Worm (Caenorhabditis elegans) whole organism, L1 larva: Measurements from ENCODE around the gene C35A11.2.

Experiments used
- dpl-1 ChIP-seq, 3 experiments: fragments of 150-350 bp in 2 of 3; sonication (generic microtip) in 1 of 3; optimal IDR thresholded peaks; 2 replicates each; lab custom pipeline; 2014 to 2017; ENCODE audit warnings: missing biosample characterization in 3 of 3, missing genetic modification characterization in 3 of 3, missing genetic modification reagents in 3 of 3
- mep-1 ChIP-seq: fragments of 150-350 bp; optimal IDR thresholded peaks from 2 replicates; lab custom pipeline; 2014; ENCODE audit warnings: missing biosample characterization, missing genetic modification characterization

DNA sequence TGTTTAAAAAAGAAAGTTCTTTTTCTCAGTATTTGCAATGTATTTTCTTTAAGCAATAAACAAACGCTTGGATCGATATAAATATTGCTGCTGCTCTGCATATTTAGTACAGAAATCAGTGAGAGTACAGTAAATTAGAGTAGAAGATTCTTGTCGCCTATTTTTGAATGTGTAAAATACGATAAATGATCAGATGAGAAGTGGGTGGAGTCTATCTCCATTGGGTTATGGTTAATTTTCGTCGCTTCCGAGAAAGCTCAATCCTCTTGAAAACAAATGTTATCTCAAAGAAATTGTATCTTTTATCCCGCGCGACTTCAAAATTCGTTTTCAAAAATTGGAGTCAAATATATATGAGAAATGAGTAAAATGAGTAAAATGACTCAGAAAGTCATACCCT is 27.3 kb upstream of the C35A11.2 start, which contains the start of gene nhr-216:
- TF ChIP-seq dpl-1 (GFP tag; optimal IDR thresholded peaks at IDR 0.05; lab: Kevin White, UChicago) (no peak), mep-1 (tag; lab: Kevin White, UChicago) (no peak)
